Worm (Caenorhabditis elegans): ENCODE results near the gene C04A2.15.

C04A2.15 gene

ce11 chrII:6900708-6901107 is 48.7 kb downstream of the C04A2.15 start:
- TF ChIP-seq R02D3.7 (tag; optimal IDR thresholded peaks at IDR 0.05), result no peak
- TF ChIP-seq ceh-16 (tag; optimal IDR thresholded peaks at IDR 0.05), result no peak
- no peak for TF ChIP-seq sea-2 (GFP tag; optimal IDR thresholded peaks at IDR 0.05)
- no peak for TF ChIP-seq nhr-237 (tag; optimal IDR thresholded peaks at IDR 0.05)

ce11 chrII:6901795-6902194 is 49.8 kb downstream of the C04A2.15 start, which contains the start of gene psmd-9:
Gene psmd-9, plus strand, starts transcription at chrII:6902095.
- no peak for TF ChIP-seq tbx-2 (tag; optimal IDR thresholded peaks at IDR 0.05)
- TF ChIP-seq nfya-1 (tag; optimal IDR thresholded peaks at IDR 0.05; ENCODE audit: insufficient read depth), result no peak
- TF ChIP-seq fkh-10 (GFP tag; optimal IDR thresholded peaks at IDR 0.05), result no peak
- TF ChIP-seq pha-4 (tag; optimal IDR thresholded peaks at IDR 0.05), result no peak

Data from whole organism, L3 larva.